Worm (Caenorhabditis elegans): Measurements from ENCODE around the gene ins-1.
A peak's percentile ranks its signal among the peaks of the same experiment; 100 is the strongest.

Gene ins-1

DNA sequence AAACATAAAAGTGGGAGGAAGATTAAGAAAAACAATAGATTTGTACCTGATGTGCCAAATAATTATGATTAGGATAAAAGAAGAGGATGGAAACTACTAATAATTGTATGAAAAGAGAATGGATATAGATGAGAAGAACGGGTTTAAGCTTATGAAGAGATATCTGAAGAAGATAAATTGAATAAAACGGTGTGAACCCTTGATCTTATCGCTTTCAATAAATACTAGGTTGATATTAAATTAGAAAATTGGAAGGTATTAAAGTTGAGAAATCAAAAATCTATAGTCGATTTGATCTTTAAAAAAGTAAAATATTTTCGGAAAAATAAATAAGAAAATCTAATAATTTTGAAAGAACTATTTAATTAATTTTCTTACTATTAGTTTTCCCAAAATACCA lies 13.3 kb downstream of the ins-1 start, which contains the start of gene F13B12.4:
F13B12.4 (minus strand) TSS at position 101 of the 400 bp plus-strand sequence.
- TF ChIP-seq nhr-12 (tag; optimal IDR thresholded peaks at IDR 0.05) = no peak
- TF ChIP-seq snpc-4 (tag; optimal IDR thresholded peaks at IDR 0.05) = no peak
- no peak for TF ChIP-seq zag-1 (tag; optimal IDR thresholded peaks at IDR 0.05)
- no peak for TF ChIP-seq lsy-2 (tag; optimal IDR thresholded peaks at IDR 0.05)
- no peak for TF ChIP-seq nhr-25 (tag; optimal IDR thresholded peaks at IDR 0.05)
- TF ChIP-seq nhr-11 (tag; optimal IDR thresholded peaks at IDR 0.05) = no peak
- no peak for TF ChIP-seq elt-3 (tag; optimal IDR thresholded peaks at IDR 0.05)
- no peak for TF ChIP-seq lin-11 (tag; optimal IDR thresholded peaks at IDR 0.05)
- TF ChIP-seq blmp-1 (tag; optimal IDR thresholded peaks at IDR 0.05; ENCODE audit: insufficient read depth) = no peak
- TF ChIP-seq ztf-1 (GFP tag; conservative IDR thresholded peaks at IDR 0.05) = no peak
- TF ChIP-seq nhr-77 (tag; optimal IDR thresholded peaks at IDR 0.05) = no peak
- TF ChIP-seq sma-3 (GFP tag; optimal IDR thresholded peaks at IDR 0.05) = no peak

- TF ChIP-seq unc-62 (GFP tag; optimal IDR thresholded peaks at IDR 0.05) (no peak), C34F6.9 (tag; optimal IDR thresholded peaks at IDR 0.05) (no peak), skn-1 (tag; optimal IDR thresholded peaks at IDR 0.05) (no peak), Y55F3AM.14 (GFP tag; optimal IDR thresholded peaks at IDR 0.05) (no peak), nhr-21 (tag; optimal IDR thresholded peaks at IDR 0.05) (no peak), aly-2 (tag; optimal IDR thresholded peaks at IDR 0.05) (no peak)
Observed at ce11 chrIV:10453001-10453400, 16.5 kb downstream of the ins-1 start, which contains the start of gene F01D4.8. Gene F01D4.8, minus strand, starts transcription at chrIV:10453101.

DNA sequence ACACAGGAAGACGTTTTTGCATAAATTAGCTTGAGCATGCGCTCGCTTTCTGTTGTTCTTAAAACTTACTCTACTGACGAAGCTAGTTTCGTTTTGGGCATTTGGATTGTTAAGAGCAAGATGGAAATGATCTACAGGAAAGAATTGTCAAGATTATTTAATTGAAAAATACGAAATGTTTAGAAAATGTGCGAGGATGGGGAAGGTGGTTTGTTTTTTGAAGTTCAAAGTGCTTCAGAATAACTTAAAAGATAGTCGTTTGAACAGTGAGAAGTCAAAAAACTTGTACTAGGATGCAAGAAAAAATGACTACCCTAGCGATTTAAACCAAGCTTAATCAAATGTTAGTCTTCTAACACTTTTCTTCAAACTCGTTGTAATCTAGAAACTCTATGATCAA lies 20.6 kb downstream of the ins-1 start, which contains the start of gene srb-17:
srb-17 (minus strand) TSS at position 101 of the 400 bp plus-strand sequence.
- no peak for TF ChIP-seq aly-2 (tag; optimal IDR thresholded peaks at IDR 0.05)
- no peak for TF ChIP-seq alr-1 (tag; optimal IDR thresholded peaks at IDR 0.05)
- TF ChIP-seq nhr-129 (tag; optimal IDR thresholded peaks at IDR 0.05) = no peak
- no peak for TF ChIP-seq gmeb-1 (tag; optimal IDR thresholded peaks at IDR 0.05)
- TF ChIP-seq ama-1 (optimal IDR thresholded peaks at IDR 0.05) = no peak

- TF ChIP-seq fos-1 (tag; optimal IDR thresholded peaks at IDR 0.05) (no peak), sem-4 (tag; optimal IDR thresholded peaks at IDR 0.05) (no peak), nhr-6 (tag; optimal IDR thresholded peaks at IDR 0.05) (no peak), unc-55 (GFP tag; optimal IDR thresholded peaks at IDR 0.05) (peak; percentile 66), elt-1 (tag; optimal IDR thresholded peaks at IDR 0.05) (no peak)
Observed at ce11 chrIV:10461767-10462166, 25.3 kb downstream of the ins-1 start, which contains the start of gene mec-3. Gene mec-3, minus strand, starts transcription at chrIV:10461867.

ce11 chrIV:10462608-10463007 lies 26.1 kb downstream of the ins-1 start:
- TF ChIP-seq ztf-4 (tag; optimal IDR thresholded peaks at IDR 0.05) (no peak), lin-13 (GFP tag; optimal IDR thresholded peaks at IDR 0.05) (no peak), mab-5 (tag; optimal IDR thresholded peaks at IDR 0.05) (no peak), lin-39 (tag; optimal IDR thresholded peaks at IDR 0.05) (no peak), lin-11 (tag; optimal IDR thresholded peaks at IDR 0.05) (no peak), ceh-82 (tag; optimal IDR thresholded peaks at IDR 0.05) (no peak), ama-1 (optimal IDR thresholded peaks at IDR 0.05) (no peak), sem-4 (tag; optimal IDR thresholded peaks at IDR 0.05) (no peak), sma-3 (GFP tag; optimal IDR thresholded peaks at IDR 0.05) (no peak), sma-9 (GFP tag; optimal IDR thresholded peaks at IDR 0.05) (no peak), sma-9 (tag; optimal IDR thresholded peaks at IDR 0.05) (no peak), lsy-2 (tag; optimal IDR thresholded peaks at IDR 0.05) (no peak), unc-55 (GFP tag; optimal IDR thresholded peaks at IDR 0.05) (no peak), unc-39 (tag; optimal IDR thresholded peaks at IDR 0.05) (no peak), crh-2 (tag; optimal IDR thresholded peaks at IDR 0.05) (no peak), ceh-16 (tag; optimal IDR thresholded peaks at IDR 0.05) (no peak), zag-1 (tag; optimal IDR thresholded peaks at IDR 0.05) (no peak)
